Worm (Caenorhabditis elegans) whole organism, L4 larva: ENCODE data around the gene ZK180.7.

Experiments
- F37D6.2 ChIP-seq: sonication (generic microtip); optimal IDR thresholded peaks from 2 replicates; lab custom pipeline; 2016; ENCODE audit warnings: mild to moderate bottlenecking, missing genetic modification characterization, missing compliant biosample characterization
- T20F7.1 ChIP-seq: fragments of 200-800 bp; sonication (Bioruptor generic); optimal IDR thresholded peaks from 2 replicates; lab custom pipeline; 2018; ENCODE audit warnings: mild to moderate bottlenecking, missing genetic modification characterization, missing compliant biosample characterization
- T26A8.4 ChIP-seq: fragments of 200-800 bp; sonication (Bioruptor generic); IDR thresholded peaks from 2 replicates; pipeline ENCODE4 v1.3.6; 2022; ENCODE audit warnings: missing genetic modification characterization, missing compliant biosample characterization
- Y105C5A.15 ChIP-seq: fragments of 200-800 bp; sonication (Bioruptor generic); IDR thresholded peaks from 2 replicates; pipeline ENCODE4 v1.3.6; 2022; ENCODE audit warnings: missing genetic modification characterization, missing compliant biosample characterization
- Y48G9A.11 ChIP-seq: fragments of 200-800 bp; sonication (Bioruptor generic); IDR thresholded peaks from 2 replicates; pipeline ENCODE4 v1.3.6; 2022; ENCODE audit warnings: missing genetic modification reagents, missing genetic modification characterization, missing compliant biosample characterization
- Y75B8A.6 ChIP-seq: fragments of 200-800 bp; sonication (Bioruptor generic); IDR thresholded peaks from 2 replicates; pipeline ENCODE4 v1.3.6; 2022; ENCODE audit warnings: missing genetic modification reagents, missing genetic modification characterization, missing compliant biosample characterization
- ZK337.2 ChIP-seq: fragments of 200-800 bp; sonication (Bioruptor generic); IDR thresholded peaks from 2 replicates; pipeline ENCODE4 v1.3.6; 2022; ENCODE audit warnings: missing genetic modification reagents, missing genetic modification characterization, missing compliant biosample characterization
- aha-1 ChIP-seq: fragments of 150-350 bp; peaks from one replicate; lab custom pipeline; 2014; ENCODE audit warnings: missing biosample characterization, missing genetic modification characterization
- aly-2 ChIP-seq: sonication (generic microtip); optimal IDR thresholded peaks from 2 replicates; lab custom pipeline; 2018; ENCODE audit warnings: missing biosample characterization, missing genetic modification characterization
- ama-1 ChIP-seq: fragments of 150-350 bp; optimal IDR thresholded peaks from 2 replicates; lab custom pipeline; 2014; ENCODE audit warnings: inconsistent platforms, mixed read lengths
- arid-1 ChIP-seq: fragments of 200-800 bp; sonication (Bioruptor generic); conservative IDR thresholded peaks from 2 replicates; pipeline ENCODE4 v1.3.6; 2022; ENCODE audit warnings: missing genetic modification reagents, missing genetic modification characterization, missing compliant biosample characterization
- attf-4 ChIP-seq: sonication (generic microtip); optimal IDR thresholded peaks from 3 replicates; lab custom pipeline; 2017; ENCODE audit warnings: missing biosample characterization, missing genetic modification characterization
- ceh-32 ChIP-seq: sonication (generic microtip); optimal IDR thresholded peaks from 2 replicates; lab custom pipeline; 2016; ENCODE audit warnings: mild to moderate bottlenecking, missing genetic modification characterization, missing compliant biosample characterization; ENCODE audit not compliant: poor library complexity
- ctbp-1 ChIP-seq: fragments of 200-800 bp; sonication (Bioruptor generic); IDR thresholded peaks from 2 replicates; pipeline ENCODE4 v1.3.6; 2022; ENCODE audit warnings: missing genetic modification reagents, missing genetic modification characterization, missing compliant biosample characterization
- daf-8 ChIP-seq: fragments of 200-800 bp; sonication (Bioruptor generic); IDR thresholded peaks from 2 replicates; pipeline ENCODE4 v1.3.6; 2022; ENCODE audit warnings: missing genetic modification characterization, missing compliant biosample characterization
- dmd-6 ChIP-seq: fragments of 200-800 bp; sonication (Bioruptor generic); IDR thresholded peaks from 2 replicates; pipeline ENCODE4 v1.3.6; 2022; ENCODE audit warnings: missing genetic modification reagents, missing genetic modification characterization, missing compliant biosample characterization
- egl-27 ChIP-seq: sonication (generic microtip); optimal IDR thresholded peaks from 3 replicates; lab custom pipeline; 2017; ENCODE audit warnings: missing biosample characterization, missing genetic modification reagents, missing genetic modification characterization
- fkh-10 ChIP-seq: fragments of 150-350 bp; optimal IDR thresholded peaks from 2 replicates; lab custom pipeline; 2014; ENCODE audit warnings: missing biosample characterization, missing genetic modification reagents, missing genetic modification characterization
- gei-8 ChIP-seq: fragments of 200-800 bp; sonication (Bioruptor generic); optimal IDR thresholded peaks from 2 replicates; lab custom pipeline; 2018; ENCODE audit warnings: mild to moderate bottlenecking, missing genetic modification characterization, missing compliant biosample characterization
- hlh-30 ChIP-seq: sonication (generic microtip); optimal IDR thresholded peaks from 2 replicates; lab custom pipeline; 2017; ENCODE audit warnings: antibody characterized with exemption, mild to moderate bottlenecking, missing genetic modification characterization, missing compliant biosample characterization; ENCODE audit not compliant: insufficient read depth
- jun-1 ChIP-seq: fragments of 150-350 bp; optimal IDR thresholded peaks from 2 replicates; lab custom pipeline; 2014; ENCODE audit warnings: missing biosample characterization, missing genetic modification reagents, missing genetic modification characterization
- lin-39 ChIP-seq: fragments of 150-350 bp; optimal IDR thresholded peaks from 2 replicates; lab custom pipeline; 2014; ENCODE audit warnings: missing biosample characterization, missing genetic modification reagents, missing genetic modification characterization
- lir-3 ChIP-seq: sonication (generic microtip); optimal IDR thresholded peaks from 2 replicates; lab custom pipeline; 2016; ENCODE audit warnings: mild to moderate bottlenecking, missing genetic modification characterization, missing compliant biosample characterization
- lsy-2 ChIP-seq, 2 experiments: fragments of 150-350 bp in 1 of 2; sonication (generic microtip) in 1 of 2; optimal IDR thresholded peaks; 2 replicates each; lab custom pipeline; 2014 to 2017; ENCODE audit warnings: missing biosample characterization in 2 of 2, missing genetic modification characterization in 2 of 2
- madf-9 ChIP-seq: fragments of 200-800 bp; sonication (Bioruptor generic); conservative IDR thresholded peaks from 2 replicates; pipeline ENCODE4 v1.3.6; 2022; ENCODE audit warnings: missing genetic modification reagents, missing genetic modification characterization, missing compliant biosample characterization
- mdt-29 ChIP-seq: fragments of 200-800 bp; sonication (Bioruptor generic); IDR thresholded peaks from 2 replicates; pipeline ENCODE4 v1.3.6; 2022; ENCODE audit warnings: missing genetic modification reagents, missing genetic modification characterization, missing compliant biosample characterization
- nhr-10 ChIP-seq: fragments of 150-350 bp; optimal IDR thresholded peaks from 2 replicates; lab custom pipeline; 2014; ENCODE audit warnings: missing biosample characterization, missing genetic modification characterization
- nhr-11 ChIP-seq: fragments of 150-350 bp; optimal IDR thresholded peaks from 2 replicates; lab custom pipeline; 2014; ENCODE audit warnings: missing biosample characterization, missing genetic modification characterization
- nhr-111 ChIP-seq: fragments of 200-800 bp; sonication (Bioruptor generic); optimal IDR thresholded peaks from 2 replicates; lab custom pipeline; 2018; ENCODE audit warnings: mild to moderate bottlenecking, missing genetic modification characterization, missing compliant biosample characterization
- nhr-25 ChIP-seq: sonication (generic microtip); optimal IDR thresholded peaks from 2 replicates; lab custom pipeline; 2017; ENCODE audit warnings: missing genetic modification characterization, mild to moderate bottlenecking, missing compliant biosample characterization, antibody characterized with exemption, moderate library complexity, borderline replicate concordance; ENCODE audit not compliant: insufficient read depth
- nhr-28 ChIP-seq: fragments of 150-350 bp; optimal IDR thresholded peaks from 2 replicates; lab custom pipeline; 2014; ENCODE audit warnings: missing biosample characterization, missing genetic modification characterization
- nhr-41 ChIP-seq: fragments of 200-800 bp; sonication (Bioruptor generic); IDR thresholded peaks from 2 replicates; pipeline ENCODE4 v1.3.6; 2022; ENCODE audit warnings: missing genetic modification reagents, missing genetic modification characterization, missing compliant biosample characterization
- nhr-48 ChIP-seq: sonication (generic microtip); optimal IDR thresholded peaks from 2 replicates; lab custom pipeline; 2016; ENCODE audit warnings: mild to moderate bottlenecking, missing genetic modification characterization, missing compliant biosample characterization
- nhr-6 ChIP-seq: fragments of 150-350 bp; optimal IDR thresholded peaks from 2 replicates; lab custom pipeline; 2014; ENCODE audit warnings: missing biosample characterization, missing genetic modification characterization
- nhr-76 ChIP-seq: fragments of 150-350 bp; optimal IDR thresholded peaks from 2 replicates; lab custom pipeline; 2014; ENCODE audit warnings: missing biosample characterization, missing genetic modification characterization
- pha-4 ChIP-seq, 2 experiments: fragments of 150-350 bp in 1 of 2; fragments of 200-800 bp in 1 of 2; sonication (Bioruptor generic) in 1 of 2; IDR thresholded peaks in 1 of 2; optimal IDR thresholded peaks in 1 of 2; 2 replicates each; pipeline versions ENCODE4 v1.3.6 to Lab custom; 2014 to 2022; ENCODE audit warnings: missing genetic modification characterization in 2 of 2, missing genetic modification reagents in 2 of 2, missing biosample characterization in 1 of 2, missing compliant biosample characterization in 1 of 2
- php-3 ChIP-seq: fragments of 200-800 bp; sonication (Bioruptor generic); IDR thresholded peaks from 2 replicates; pipeline ENCODE4 v1.3.6; 2022; ENCODE audit warnings: missing genetic modification reagents, missing genetic modification characterization, missing compliant biosample characterization
- rbr-2 ChIP-seq: sonication (generic microtip); optimal IDR thresholded peaks from 2 replicates; lab custom pipeline; 2016; ENCODE audit warnings: missing genotype, missing genetic modification characterization, missing compliant biosample characterization
- set-16 ChIP-seq: fragments of 200-800 bp; sonication (Bioruptor generic); IDR thresholded peaks from 2 replicates; pipeline ENCODE4 v1.3.6; 2022; ENCODE audit warnings: missing genetic modification reagents, missing genetic modification characterization, missing compliant biosample characterization
- skn-1 ChIP-seq: fragments of 150-350 bp; optimal IDR thresholded peaks from 2 replicates; lab custom pipeline; 2014; ENCODE audit warnings: missing biosample characterization, missing genetic modification characterization
- spr-3 ChIP-seq: fragments of 200-800 bp; sonication (Bioruptor generic); optimal IDR thresholded peaks from 2 replicates; lab custom pipeline; 2018; ENCODE audit warnings: mild to moderate bottlenecking, missing genetic modification characterization, missing compliant biosample characterization
- tra-1 ChIP-seq: fragments of 200-800 bp; sonication (Bioruptor generic); IDR thresholded peaks from 2 replicates; pipeline ENCODE4 v1.3.6; 2022; ENCODE audit warnings: missing genetic modification reagents, missing genetic modification characterization, missing compliant biosample characterization
- unc-39 ChIP-seq: sonication (generic microtip); optimal IDR thresholded peaks from 2 replicates; lab custom pipeline; 2017; ENCODE audit warnings: missing biosample characterization, missing genetic modification characterization
- unc-62 ChIP-seq, 3 experiments: fragments of 150-350 bp in 1 of 3; sonication (generic microtip); optimal IDR thresholded peaks in 2 of 3; peaks in 1 of 3; 1 replicate in 1 of 3; 2 replicates in 2 of 3; lab custom pipeline; 2014 to 2017; ENCODE audit warnings: missing biosample characterization in 3 of 3, missing genetic modification characterization in 3 of 3, missing genetic modification reagents in 3 of 3, missing genotype in 1 of 3
- zag-1 ChIP-seq: fragments of 150-350 bp; optimal IDR thresholded peaks from 2 replicates; lab custom pipeline; 2014; ENCODE audit warnings: missing biosample characterization, missing genetic modification characterization
- zfp-2 ChIP-seq: sonication (generic microtip); optimal IDR thresholded peaks from 2 replicates; lab custom pipeline; 2016; ENCODE audit warnings: mild to moderate bottlenecking, missing genetic modification characterization, missing compliant biosample characterization
- zfp-3 ChIP-seq: fragments of 200-800 bp; sonication (Bioruptor generic); conservative IDR thresholded peaks from 2 replicates; pipeline ENCODE4 v1.3.6; 2022; ENCODE audit warnings: missing genetic modification reagents, missing genetic modification characterization, missing compliant biosample characterization
- ztf-11 ChIP-seq: fragments of 150-350 bp; optimal IDR thresholded peaks from 2 replicates; lab custom pipeline; 2014; ENCODE audit warnings: missing biosample characterization, missing genetic modification characterization

ZK180.7 gene

DNA sequence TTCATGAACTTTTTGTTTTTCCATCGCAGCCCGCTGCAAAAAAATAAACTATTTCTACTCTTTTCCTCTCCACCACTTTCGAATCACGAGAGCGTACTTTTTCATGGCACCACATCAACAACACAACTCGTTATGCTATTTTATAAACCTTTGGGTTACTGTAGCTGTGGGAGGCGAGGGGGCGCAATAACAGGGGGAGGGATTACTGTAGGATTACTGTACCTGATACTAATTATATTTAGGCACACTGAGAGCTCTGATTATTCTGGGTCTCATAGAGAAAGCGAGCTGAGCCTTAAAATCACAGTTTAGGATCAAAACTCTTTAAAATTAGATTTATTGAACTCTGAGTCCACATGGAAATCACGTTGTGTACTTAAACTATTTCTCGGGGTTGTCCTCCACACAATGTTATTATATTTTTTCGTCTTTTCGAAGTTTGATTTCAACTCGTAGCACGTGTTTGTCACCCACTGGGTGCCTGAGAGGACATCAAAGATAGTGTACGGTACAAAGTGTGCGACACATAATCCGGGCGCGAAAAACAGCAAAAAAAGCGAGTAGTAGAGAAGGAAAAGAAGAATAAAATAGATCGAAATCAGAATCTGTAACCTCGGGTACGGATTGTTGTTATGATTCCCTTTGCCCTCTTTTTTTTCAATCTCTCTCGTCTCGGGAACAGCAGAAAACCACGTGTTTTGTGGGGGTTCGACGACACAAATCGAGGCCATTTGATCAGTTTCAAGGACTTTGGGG is 17.7 kb upstream of the ZK180.7 start (continued):
- peak; percentile 69 for TF ChIP-seq nhr-28
- TF ChIP-seq Y105C5A.15 (GFP tag; lab: Robert Waterston, UW), result no peak
- TF ChIP-seq unc-62 (GFP tag; optimal IDR thresholded peaks at IDR 0.05 in 1 of 2; lab: Kevin White, UChicago), result peak in 1 of 2 experiments; percentile 98
- no peak for TF ChIP-seq unc-62 (tag; optimal IDR thresholded peaks at IDR 0.05; lab: Kevin White, UChicago)
- peak; percentile 65 for TF ChIP-seq nhr-48
- TF ChIP-seq jun-1 (tag; lab: Kevin White, UChicago), result no peak
- no peak for TF ChIP-seq nhr-41 (GFP tag; lab: Robert Waterston, UW)
- TF ChIP-seq ama-1, result peak; percentile 70
- TF ChIP-seq T26A8.4 (GFP tag; lab: Robert Waterston, UW), result peak; percentile 10; the same call in 1 of the 2 replicates
- no peak for TF ChIP-seq ZK337.2 (GFP tag; lab: Robert Waterston, UW)
- peak; percentile 17 for TF ChIP-seq nhr-11
- no peak for TF ChIP-seq ceh-32 (tag; lab: Kevin White, UChicago)
- TF ChIP-seq zfp-2, result no peak
- TF ChIP-seq hlh-30 (tag; lab: Kevin White, UChicago), result peak; percentile 84
- TF ChIP-seq Y75B8A.6 (GFP tag; lab: Robert Waterston, UW), result peak; percentile 34; the same call in 1 of the 2 replicates
- TF ChIP-seq mdt-29 (GFP tag; lab: Robert Waterston, UW), result peak; percentile 12; the same call in 1 of the 2 replicates
- TF ChIP-seq nhr-6 (tag; lab: Kevin White, UChicago), result no peak
- peak; percentile 97 for TF ChIP-seq aha-1 (tag; lab: Kevin White, UChicago)

DNA sequence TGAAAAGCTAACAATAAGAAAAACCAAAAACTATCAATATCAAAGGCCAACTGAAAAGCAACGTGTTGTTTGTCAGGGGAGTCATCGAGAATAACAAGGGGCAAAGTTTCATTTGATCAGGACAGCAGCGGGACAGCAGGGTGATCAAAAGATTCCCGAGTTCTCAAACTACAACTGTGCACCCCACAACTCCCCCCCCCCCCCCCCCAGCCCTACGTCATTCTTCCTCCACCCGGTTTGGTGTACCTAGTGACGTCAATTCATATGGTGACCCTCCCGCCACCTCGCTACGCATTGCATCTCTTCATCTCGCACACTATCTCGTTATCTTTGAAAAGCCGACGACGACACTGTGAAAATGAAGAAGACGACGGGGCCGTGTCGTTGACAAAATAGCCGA is 16.6 kb upstream of the ZK180.7 start:
- TF ChIP-seq spr-3 (GFP tag; lab: Kevin White, UChicago) (no peak), tra-1 (GFP tag; lab: Robert Waterston, UW) (no peak), nhr-10 (tag; lab: Kevin White, UChicago) (no peak), Y48G9A.11 (0 out of 2 replicates have a peak, but pooled peaks have one; percentile 5), arid-1 (GFP tag; lab: Robert Waterston, UW) (no peak), gei-8 (GFP tag; lab: Kevin White, UChicago) (no peak), daf-8 (no peak), madf-9 (GFP tag; lab: Robert Waterston, UW) (0 out of 2 replicates have a peak, but pooled peaks have one; percentile 25), T20F7.1 (no peak), attf-4 (tag; lab: Kevin White, UChicago) (no peak), unc-39 (no peak), zag-1 (tag; lab: Kevin White, UChicago) (no peak), nhr-76 (tag; lab: Kevin White, UChicago) (no peak), dmd-6 (GFP tag; lab: Robert Waterston, UW) (no peak), hlh-30 (tag; lab: Kevin White, UChicago) (no peak), nhr-111 (GFP tag; lab: Kevin White, UChicago) (no peak), set-16 (GFP tag; lab: Robert Waterston, UW) (peak; percentile 65), skn-1 (tag; lab: Kevin White, UChicago) (no peak), ztf-11 (no peak), lir-3 (tag; lab: Kevin White, UChicago) (no peak), ctbp-1 (0 out of 2 replicates have a peak, but pooled peaks have one; percentile 32), pha-4 (GFP tag; IDR thresholded peaks at IDR 0.05; lab: Robert Waterston, UW) (peak; percentile 9; the same call in 1 of the 2 replicates), pha-4 (tag; optimal IDR thresholded peaks at IDR 0.05; lab: Kevin White, UChicago) (no peak), nhr-11 (no peak), egl-27 (tag; lab: Kevin White, UChicago) (no peak), rbr-2 (tag; lab: Kevin White, UChicago) (no peak), lin-39 (tag; lab: Kevin White, UChicago) (no peak), lsy-2 (tag; optimal IDR thresholded peaks at IDR 0.05; lab: Kevin White, UChicago) (no peak), nhr-48 (no peak), zfp-3 (GFP tag; lab: Robert Waterston, UW) (no peak), ceh-32 (tag; lab: Kevin White, UChicago) (no peak), F37D6.2 (tag; lab: Kevin White, UChicago) (no peak), nhr-25 (tag; lab: Kevin White, UChicago) (no peak), php-3 (GFP tag; lab: Robert Waterston, UW) (no peak), aly-2 (tag; lab: Kevin White, UChicago) (no peak), fkh-10 (no peak)
